Worm (Caenorhabditis elegans) whole organism, L3 larva: ENCODE measurements around the gene gst-18.

Experiments
- R02D3.7 ChIP-seq: fragments of 150-350 bp; optimal IDR thresholded peaks from 2 replicates; lab custom pipeline; 2014; ENCODE audit warnings: missing biosample characterization, missing genetic modification characterization
- ama-1 ChIP-seq: fragments of 150-350 bp; optimal IDR thresholded peaks from 2 replicates; lab custom pipeline; 2018
- ceh-28 ChIP-seq: fragments of 150-350 bp; optimal IDR thresholded peaks from 2 replicates; lab custom pipeline; 2014; ENCODE audit warnings: missing biosample characterization, missing genetic modification reagents, missing genetic modification characterization
- elt-2 ChIP-seq: sonication (generic microtip); optimal IDR thresholded peaks from 2 replicates; lab custom pipeline; 2016; ENCODE audit warnings: missing genetic modification reagents, mild to moderate bottlenecking, missing genetic modification characterization, missing compliant biosample characterization
- elt-3 ChIP-seq, 3 experiments: fragments of 150-350 bp in 1 of 3; sonication (generic microtip) in 2 of 3; optimal IDR thresholded peaks; 2 replicates in 2 of 3; 4 replicates in 1 of 3; lab custom pipeline; 2014 to 2017; ENCODE audit warnings: missing biosample characterization in 3 of 3, missing genetic modification characterization in 3 of 3
- hmg-11 ChIP-seq: sonication (generic microtip); optimal IDR thresholded peaks from 2 replicates; lab custom pipeline; 2016; ENCODE audit warnings: missing genetic modification characterization, missing compliant biosample characterization
- lin-39 ChIP-seq: fragments of 150-350 bp; optimal IDR thresholded peaks from 2 replicates; lab custom pipeline; 2018; ENCODE audit warnings: missing biosample characterization, missing genetic modification reagents, missing genetic modification characterization
- nhr-25 ChIP-seq: sonication (generic microtip); optimal IDR thresholded peaks from 2 replicates; lab custom pipeline; 2017; ENCODE audit warnings: missing biosample characterization, missing genetic modification characterization
- nhr-77 ChIP-seq: fragments of 150-350 bp; optimal IDR thresholded peaks from 2 replicates; lab custom pipeline; 2014; ENCODE audit warnings: missing biosample characterization, missing genetic modification characterization
- unc-39 ChIP-seq: sonication (generic microtip); optimal IDR thresholded peaks from 4 replicates; lab custom pipeline; 2017; ENCODE audit warnings: missing biosample characterization, missing genetic modification characterization
- unc-62 ChIP-seq: fragments of 150-350 bp; sonication (generic microtip); optimal IDR thresholded peaks from 4 replicates; lab custom pipeline; 2014; ENCODE audit warnings: missing biosample characterization, missing genetic modification reagents, missing genetic modification characterization
- zag-1 ChIP-seq: fragments of 150-350 bp; optimal IDR thresholded peaks from 2 replicates; lab custom pipeline; 2014; ENCODE audit warnings: missing biosample characterization, missing genetic modification characterization

DNA sequence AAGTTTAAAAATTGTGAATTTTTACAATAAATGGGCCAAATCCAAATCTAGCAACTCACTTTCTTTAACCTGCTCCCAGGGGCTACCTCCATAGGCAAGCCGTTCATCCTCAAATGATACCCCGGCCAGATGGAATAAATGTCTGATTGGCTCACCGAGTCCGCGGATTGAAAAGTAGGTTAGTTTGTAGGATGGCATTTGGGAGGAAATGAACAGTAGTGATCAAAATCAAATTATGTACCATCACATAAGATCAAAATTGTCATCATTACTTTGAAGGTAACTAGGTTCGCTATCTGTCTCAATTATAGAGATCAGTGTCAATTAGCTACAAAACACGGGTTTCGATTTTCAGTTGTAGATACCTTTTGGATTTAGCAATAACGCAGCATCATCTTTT is at the start of gene gst-18, which contains the start of gene gst-17:
- TF ChIP-seq unc-62 (GFP tag; lab: Kevin White, UChicago), result no peak
- no peak for TF ChIP-seq hmg-11
- TF ChIP-seq ama-1 (lab: Kevin White, UChicago), result no peak
- no peak for TF ChIP-seq nhr-25 (tag; lab: Kevin White, UChicago)
- no peak for TF ChIP-seq ceh-28 (tag; lab: Kevin White, UChicago)
- TF ChIP-seq nhr-77 (tag; lab: Kevin White, UChicago), result no peak
- no peak for TF ChIP-seq zag-1 (tag; lab: Kevin White, UChicago)
- TF ChIP-seq lin-39 (tag; lab: Kevin White, UChicago), result no peak
- no peak for TF ChIP-seq elt-2
- no peak for TF ChIP-seq elt-3 (tag; optimal IDR thresholded peaks at IDR 0.05; lab: Kevin White, UChicago)
- TF ChIP-seq unc-39, result no peak
- no peak for TF ChIP-seq R02D3.7
